Worm (Caenorhabditis elegans) whole organism, L4 larva: ENCODE measurements around the gene lsd-1.

Source experiments
- F10B5.3 ChIP-seq: sonication (generic microtip); optimal IDR thresholded peaks from 2 replicates; lab custom pipeline; 2016; ENCODE audit warnings: mild to moderate bottlenecking, missing genetic modification characterization, missing compliant biosample characterization
- F44E2.7 ChIP-seq: fragments of 200-800 bp; sonication (Bioruptor generic); IDR thresholded peaks from 2 replicates; pipeline ENCODE4 v2.1.2; 2022; ENCODE audit warnings: missing genetic modification characterization, missing compliant biosample characterization
- F49E8.2 ChIP-seq: sonication (generic microtip); optimal IDR thresholded peaks from 2 replicates; lab custom pipeline; 2016; ENCODE audit warnings: missing compliant biosample characterization, mild to moderate bottlenecking, missing genetic modification characterization, borderline replicate concordance
- T26A8.4 ChIP-seq: fragments of 200-800 bp; sonication (Bioruptor generic); IDR thresholded peaks from 2 replicates; pipeline ENCODE4 v1.3.6; 2022; ENCODE audit warnings: missing genetic modification characterization, missing compliant biosample characterization
- ZK337.2 ChIP-seq: fragments of 200-800 bp; sonication (Bioruptor generic); IDR thresholded peaks from 2 replicates; pipeline ENCODE4 v1.3.6; 2022; ENCODE audit warnings: missing genetic modification reagents, missing genetic modification characterization, missing compliant biosample characterization
- aha-1 ChIP-seq: fragments of 150-350 bp; peaks from one replicate; lab custom pipeline; 2014; ENCODE audit warnings: missing biosample characterization, missing genetic modification characterization
- ama-1 ChIP-seq: fragments of 150-350 bp; optimal IDR thresholded peaks from 2 replicates; lab custom pipeline; 2014; ENCODE audit warnings: inconsistent platforms, mixed read lengths
- arid-1 ChIP-seq: fragments of 200-800 bp; sonication (Bioruptor generic); conservative IDR thresholded peaks from 2 replicates; pipeline ENCODE4 v1.3.6; 2022; ENCODE audit warnings: missing genetic modification reagents, missing genetic modification characterization, missing compliant biosample characterization
- ceh-28 ChIP-seq: fragments of 150-350 bp; optimal IDR thresholded peaks from 2 replicates; lab custom pipeline; 2014; ENCODE audit warnings: missing biosample characterization, missing genetic modification reagents, missing genetic modification characterization
- ceh-44 ChIP-seq: fragments of 200-800 bp; sonication (Bioruptor generic); IDR thresholded peaks from 2 replicates; pipeline ENCODE4 v1.3.6; 2022; ENCODE audit warnings: missing genetic modification reagents, missing genetic modification characterization, missing compliant biosample characterization
- ceh-62 ChIP-seq: sonication (generic microtip); optimal IDR thresholded peaks from 2 replicates; lab custom pipeline; 2017; ENCODE audit warnings: missing biosample characterization, missing genetic modification characterization
- ceh-82 ChIP-seq: sonication (generic microtip); optimal IDR thresholded peaks from 2 replicates; lab custom pipeline; 2017; ENCODE audit warnings: missing biosample characterization, missing genetic modification characterization
- cey-2 ChIP-seq: sonication (generic microtip); optimal IDR thresholded peaks from 3 replicates; lab custom pipeline; 2017; ENCODE audit warnings: missing genetic modification characterization, mild to moderate bottlenecking, missing compliant biosample characterization, antibody characterized with exemption, borderline replicate concordance; ENCODE audit not compliant: insufficient read depth
- daf-12 ChIP-seq: fragments of 150-350 bp; optimal IDR thresholded peaks from 2 replicates; lab custom pipeline; 2014; ENCODE audit warnings: missing biosample characterization, missing genetic modification reagents, missing genetic modification characterization
- daf-19 ChIP-seq: fragments of 200-800 bp; sonication (Bioruptor generic); conservative IDR thresholded peaks from 2 replicates; pipeline ENCODE4 v1.3.6; 2022; ENCODE audit warnings: missing genetic modification characterization, missing compliant biosample characterization
- dmd-9 ChIP-seq: fragments of 200-800 bp; sonication (Bioruptor generic); IDR thresholded peaks from 2 replicates; pipeline ENCODE4 v1.3.6; 2022; ENCODE audit warnings: missing genetic modification reagents, missing genetic modification characterization, missing compliant biosample characterization
- duxl-1 ChIP-seq: sonication (generic microtip); optimal IDR thresholded peaks from 2 replicates; lab custom pipeline; 2016; ENCODE audit warnings: mild to moderate bottlenecking, missing genetic modification characterization, moderate library complexity, missing compliant biosample characterization; ENCODE audit not compliant: poor library complexity
- fkh-10 ChIP-seq: fragments of 150-350 bp; optimal IDR thresholded peaks from 2 replicates; lab custom pipeline; 2014; ENCODE audit warnings: missing biosample characterization, missing genetic modification reagents, missing genetic modification characterization
- hlh-11 ChIP-seq: fragments of 200-800 bp; sonication (Bioruptor generic); optimal IDR thresholded peaks from 2 replicates; lab custom pipeline; 2018; ENCODE audit warnings: mild to moderate bottlenecking, missing genetic modification characterization, missing compliant biosample characterization
- hmg-1.1 ChIP-seq: fragments of 200-800 bp; sonication (Bioruptor generic); IDR thresholded peaks from 2 replicates; pipeline ENCODE4 v1.3.6; 2022; ENCODE audit warnings: missing genetic modification reagents, missing genetic modification characterization, missing compliant biosample characterization
- lin-1 ChIP-seq: fragments of 200-800 bp; sonication (Bioruptor generic); IDR thresholded peaks from 2 replicates; pipeline ENCODE4 v1.3.6; 2022; ENCODE audit warnings: missing genetic modification reagents, missing genetic modification characterization, missing compliant biosample characterization
- lin-15B ChIP-seq: fragments of 150-350 bp; sonication (generic microtip); optimal IDR thresholded peaks from 3 replicates; lab custom pipeline; 2014; ENCODE audit warnings: missing biosample characterization, missing genetic modification characterization
- lin-29 ChIP-seq: fragments of 200-800 bp; sonication (Bioruptor generic); IDR thresholded peaks from 2 replicates; pipeline ENCODE4 v1.3.6; 2022; ENCODE audit warnings: missing genetic modification reagents, missing genetic modification characterization, missing compliant biosample characterization
- madf-9 ChIP-seq: fragments of 200-800 bp; sonication (Bioruptor generic); conservative IDR thresholded peaks from 2 replicates; pipeline ENCODE4 v1.3.6; 2022; ENCODE audit warnings: missing genetic modification reagents, missing genetic modification characterization, missing compliant biosample characterization
- mxl-2 ChIP-seq: fragments of 200-800 bp; sonication (Bioruptor generic); conservative IDR thresholded peaks from 2 replicates; pipeline ENCODE4 v1.3.6; 2022; ENCODE audit warnings: missing genetic modification reagents, missing genetic modification characterization, missing compliant biosample characterization
- mxl-3 ChIP-seq: fragments of 200-800 bp; sonication (Bioruptor generic); optimal IDR thresholded peaks from 2 replicates; lab custom pipeline; 2018; ENCODE audit warnings: mild to moderate bottlenecking, missing genetic modification characterization, missing compliant biosample characterization
- nhr-10 ChIP-seq: fragments of 150-350 bp; optimal IDR thresholded peaks from 2 replicates; lab custom pipeline; 2014; ENCODE audit warnings: missing biosample characterization, missing genetic modification characterization
- nhr-111 ChIP-seq: fragments of 200-800 bp; sonication (Bioruptor generic); optimal IDR thresholded peaks from 2 replicates; lab custom pipeline; 2018; ENCODE audit warnings: mild to moderate bottlenecking, missing genetic modification characterization, missing compliant biosample characterization
- nhr-237 ChIP-seq: sonication (generic microtip); optimal IDR thresholded peaks from 2 replicates; lab custom pipeline; 2017; ENCODE audit warnings: missing biosample characterization, missing genetic modification characterization
- nhr-25 ChIP-seq: sonication (generic microtip); optimal IDR thresholded peaks from 2 replicates; lab custom pipeline; 2017; ENCODE audit warnings: missing genetic modification characterization, mild to moderate bottlenecking, missing compliant biosample characterization, antibody characterized with exemption, moderate library complexity, borderline replicate concordance; ENCODE audit not compliant: insufficient read depth
- nhr-41 ChIP-seq: fragments of 200-800 bp; sonication (Bioruptor generic); IDR thresholded peaks from 2 replicates; pipeline ENCODE4 v1.3.6; 2022; ENCODE audit warnings: missing genetic modification reagents, missing genetic modification characterization, missing compliant biosample characterization
- nhr-42 ChIP-seq: fragments of 200-800 bp; sonication (Bioruptor generic); IDR thresholded peaks from 2 replicates; pipeline ENCODE4 v1.3.6; 2022; ENCODE audit warnings: missing genetic modification characterization, missing compliant biosample characterization
- nhr-48 ChIP-seq: sonication (generic microtip); optimal IDR thresholded peaks from 2 replicates; lab custom pipeline; 2016; ENCODE audit warnings: mild to moderate bottlenecking, missing genetic modification characterization, missing compliant biosample characterization
- nhr-6 ChIP-seq: fragments of 150-350 bp; optimal IDR thresholded peaks from 2 replicates; lab custom pipeline; 2014; ENCODE audit warnings: missing biosample characterization, missing genetic modification characterization
- nhr-76 ChIP-seq: fragments of 150-350 bp; optimal IDR thresholded peaks from 2 replicates; lab custom pipeline; 2014; ENCODE audit warnings: missing biosample characterization, missing genetic modification characterization
- nhr-77 ChIP-seq: fragments of 150-350 bp; optimal IDR thresholded peaks from 2 replicates; lab custom pipeline; 2014; ENCODE audit warnings: missing biosample characterization, missing genetic modification characterization
- saeg-2 ChIP-seq: fragments of 200-800 bp; sonication (Bioruptor generic); IDR thresholded peaks from 2 replicates; pipeline ENCODE4 v1.3.6; 2022; ENCODE audit warnings: missing genetic modification reagents, missing genetic modification characterization, missing compliant biosample characterization
- skn-1 ChIP-seq: fragments of 150-350 bp; optimal IDR thresholded peaks from 2 replicates; lab custom pipeline; 2014; ENCODE audit warnings: missing biosample characterization, missing genetic modification characterization
- snpc-1.2 ChIP-seq: fragments of 200-800 bp; sonication (Bioruptor generic); IDR thresholded peaks from 2 replicates; pipeline ENCODE4 v1.3.6; 2022; ENCODE audit warnings: missing genetic modification reagents, missing genetic modification characterization, missing compliant biosample characterization
- snpc-4 ChIP-seq: fragments of 150-350 bp; optimal IDR thresholded peaks from 2 replicates; lab custom pipeline; 2014; ENCODE audit warnings: missing biosample characterization, missing genetic modification characterization
- tra-1 ChIP-seq: fragments of 200-800 bp; sonication (Bioruptor generic); IDR thresholded peaks from 2 replicates; pipeline ENCODE4 v1.3.6; 2022; ENCODE audit warnings: missing genetic modification reagents, missing genetic modification characterization, missing compliant biosample characterization
- unc-39 ChIP-seq: sonication (generic microtip); optimal IDR thresholded peaks from 2 replicates; lab custom pipeline; 2017; ENCODE audit warnings: missing biosample characterization, missing genetic modification characterization
- unc-62 ChIP-seq, 3 experiments: fragments of 150-350 bp in 1 of 3; sonication (generic microtip); optimal IDR thresholded peaks in 2 of 3; peaks in 1 of 3; 1 replicate in 1 of 3; 2 replicates in 2 of 3; lab custom pipeline; 2014 to 2017; ENCODE audit warnings: missing biosample characterization in 3 of 3, missing genetic modification characterization in 3 of 3, missing genetic modification reagents in 3 of 3, missing genotype in 1 of 3
- vab-7 ChIP-seq: fragments of 200-800 bp; sonication (Bioruptor generic); IDR thresholded peaks from 2 replicates; pipeline ENCODE4 v1.3.6; 2022; ENCODE audit warnings: missing genetic modification reagents, missing genetic modification characterization, missing compliant biosample characterization
- zag-1 ChIP-seq: fragments of 150-350 bp; optimal IDR thresholded peaks from 2 replicates; lab custom pipeline; 2014; ENCODE audit warnings: missing biosample characterization, missing genetic modification characterization
- zfp-2 ChIP-seq: sonication (generic microtip); optimal IDR thresholded peaks from 2 replicates; lab custom pipeline; 2016; ENCODE audit warnings: mild to moderate bottlenecking, missing genetic modification characterization, missing compliant biosample characterization
- zip-2 ChIP-seq: fragments of 150-350 bp; optimal IDR thresholded peaks from 2 replicates; lab custom pipeline; 2014; ENCODE audit warnings: missing biosample characterization, missing genetic modification characterization

lsd-1 gene

ce11 chrX:11934933-11935332 lies 13.7 kb upstream of the lsd-1 start (continued):
- TF ChIP-seq tra-1 (peak; percentile 72; the same call in 1 of the 2 replicates), saeg-2 (GFP tag; lab: Robert Waterston, UW) (no peak), nhr-25 (tag; lab: Kevin White, UChicago) (no peak), F49E8.2 (tag; lab: Kevin White, UChicago) (peak; percentile 59), unc-39 (tag; lab: Kevin White, UChicago) (no peak), zip-2 (tag; lab: Kevin White, UChicago) (peak; percentile 49), lin-15B (tag; lab: Kevin White, UChicago) (no peak), hlh-11 (tag; lab: Kevin White, UChicago) (peak; percentile 44), snpc-4 (no peak), skn-1 (tag; lab: Kevin White, UChicago) (no peak), ceh-28 (tag; lab: Kevin White, UChicago) (no peak), zag-1 (no peak), cey-2 (tag; lab: Kevin White, UChicago) (no peak), F44E2.7 (peak; percentile 63; the same call in 1 of the 2 replicates), nhr-237 (tag; lab: Kevin White, UChicago) (no peak), mxl-3 (GFP tag; lab: Kevin White, UChicago) (peak; percentile 11), lin-1 (GFP tag; lab: Robert Waterston, UW) (peak; percentile 59; the same call in 1 of the 2 replicates), unc-62 (GFP tag; optimal IDR thresholded peaks at IDR 0.05 in 1 of 2; lab: Kevin White, UChicago) (no peak), unc-62 (tag; optimal IDR thresholded peaks at IDR 0.05; lab: Kevin White, UChicago) (no peak), daf-19 (no peak), mxl-2 (GFP tag; lab: Robert Waterston, UW) (no peak), daf-12 (tag; lab: Kevin White, UChicago) (no peak), ceh-62 (no peak), nhr-77 (tag; lab: Kevin White, UChicago) (peak; percentile 58), nhr-111 (GFP tag; lab: Kevin White, UChicago) (no peak), nhr-48 (tag; lab: Kevin White, UChicago) (peak; percentile 42), aha-1 (tag; lab: Kevin White, UChicago) (peak; percentile 94), ZK337.2 (GFP tag; lab: Robert Waterston, UW) (peak; percentile 43; the same call in 1 of the 2 replicates), ama-1 (lab: Kevin White, UChicago) (no peak), nhr-41 (GFP tag; lab: Robert Waterston, UW) (0 out of 2 replicates have a peak, but pooled peaks have one; percentile 33), F10B5.3 (tag; lab: Kevin White, UChicago) (peak; percentile 61), fkh-10 (GFP tag; lab: Kevin White, UChicago) (no peak), nhr-6 (peak; percentile 29), snpc-1.2 (GFP tag; lab: Robert Waterston, UW) (peak; percentile 87), vab-7 (peak; percentile 89), duxl-1 (tag; lab: Kevin White, UChicago) (peak; percentile 78), madf-9 (GFP tag; lab: Robert Waterston, UW) (peak; percentile 79)

ce11 chrX:11937343-11937935 lies 11.2 kb upstream of the lsd-1 start:
- peak; percentile 88 for TF ChIP-seq dmd-9 (GFP tag; lab: Robert Waterston, UW)
- TF ChIP-seq nhr-10 (tag; lab: Kevin White, UChicago) = peak; percentile 99
- peak; percentile 97 for TF ChIP-seq nhr-25 (tag; lab: Kevin White, UChicago)
- TF ChIP-seq nhr-42 (GFP tag; lab: Robert Waterston, UW) = peak; percentile 99
- TF ChIP-seq lin-1 (GFP tag; lab: Robert Waterston, UW) = peak; percentile 95
- peak; percentile 95 for TF ChIP-seq tra-1
- TF ChIP-seq ceh-28 (tag; lab: Kevin White, UChicago) = peak; percentile 99
- no peak for TF ChIP-seq skn-1 (tag; lab: Kevin White, UChicago)
- peak; percentile 98 for TF ChIP-seq nhr-48 (tag; lab: Kevin White, UChicago)
- peak; percentile 66 for TF ChIP-seq ceh-82 (tag; lab: Kevin White, UChicago)
- TF ChIP-seq aha-1 (tag; lab: Kevin White, UChicago) = peak; percentile 100
- TF ChIP-seq hmg-1.1 = peak; percentile 99
- peak; percentile 99 for TF ChIP-seq T26A8.4
- TF ChIP-seq arid-1 (GFP tag; lab: Robert Waterston, UW) = peak; percentile 66
- peak; percentile 96 for TF ChIP-seq daf-19
- TF ChIP-seq zfp-2 (tag; lab: Kevin White, UChicago) = peak; percentile 88
- TF ChIP-seq nhr-76 (tag; lab: Kevin White, UChicago) = peak; percentile 82
- peak; percentile 89 for TF ChIP-seq lin-29 (GFP tag; lab: Robert Waterston, UW)
- TF ChIP-seq mxl-2 (GFP tag; lab: Robert Waterston, UW) = peak; percentile 84
- TF ChIP-seq mxl-3 (GFP tag; lab: Kevin White, UChicago) = peak; percentile 92
- peak; percentile 40 for TF ChIP-seq F49E8.2 (tag; lab: Kevin White, UChicago)
- peak; percentile 55 for TF ChIP-seq cey-2 (tag; lab: Kevin White, UChicago)
- no peak for TF ChIP-seq ceh-44 (GFP tag; lab: Robert Waterston, UW)
